Worm (Caenorhabditis elegans) whole organism, L2 larva: Measurements from ENCODE around the gene nhr-50.

Experiments
- ama-1 ChIP-seq: fragments of 150-350 bp; optimal IDR thresholded peaks from 2 replicates; lab custom pipeline; 2018; ENCODE audit warnings: inconsistent platforms
- egl-27 ChIP-seq: sonication (generic microtip); optimal IDR thresholded peaks from 3 replicates; lab custom pipeline; 2017; ENCODE audit warnings: missing biosample characterization, missing genetic modification reagents, missing genetic modification characterization
- elt-1 ChIP-seq: fragments of 150-350 bp; optimal IDR thresholded peaks from 2 replicates; lab custom pipeline; 2014; ENCODE audit warnings: missing biosample characterization, missing genetic modification characterization
- mbf-1 ChIP-seq: sonication (generic microtip); optimal IDR thresholded peaks from 2 replicates; lab custom pipeline; 2017; ENCODE audit warnings: missing biosample characterization, missing genetic modification characterization
- nhr-11 ChIP-seq: fragments of 150-350 bp; optimal IDR thresholded peaks from 2 replicates; lab custom pipeline; 2014; ENCODE audit warnings: missing biosample characterization, missing genetic modification characterization
- nhr-129 ChIP-seq: fragments of 150-350 bp; optimal IDR thresholded peaks from 2 replicates; lab custom pipeline; 2014; ENCODE audit warnings: missing biosample characterization, missing genetic modification characterization
- unc-55 ChIP-seq: fragments of 150-350 bp; sonication (generic microtip); optimal IDR thresholded peaks from 3 replicates; lab custom pipeline; 2014; ENCODE audit warnings: missing biosample characterization, missing genetic modification reagents, missing genetic modification characterization
- unc-62 ChIP-seq: fragments of 150-350 bp; optimal IDR thresholded peaks from 2 replicates; lab custom pipeline; 2014; ENCODE audit warnings: missing biosample characterization, missing genetic modification reagents, missing genetic modification characterization

DNA sequence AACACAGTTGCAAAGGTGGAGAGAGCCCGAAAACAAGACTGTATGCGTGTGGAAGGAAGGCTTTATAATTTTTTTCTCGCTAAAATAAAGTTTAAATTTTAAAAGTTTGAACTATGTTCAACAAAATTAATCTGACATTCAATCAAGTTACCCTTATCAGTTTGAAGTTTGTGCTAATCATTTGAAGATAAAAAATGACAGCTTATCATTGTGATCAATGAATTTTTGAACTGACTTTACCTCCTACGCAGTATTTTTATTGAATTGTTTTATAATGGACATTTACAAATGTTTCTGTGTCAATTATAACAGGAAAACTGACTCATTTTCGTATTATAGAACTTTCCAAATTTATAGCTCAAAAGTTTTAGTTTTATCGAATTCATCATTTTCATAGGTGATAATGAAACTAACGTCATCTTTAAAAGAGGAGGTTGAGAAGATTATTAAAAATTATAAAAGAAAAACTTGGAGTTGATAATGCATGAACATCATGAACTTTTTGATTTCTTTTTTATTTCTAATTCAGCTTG is 22.1 kb downstream of the nhr-50 start, which contains the start of gene oac-20:
- no peak for TF ChIP-seq egl-27 (tag; lab: Kevin White, UChicago)
- no peak for TF ChIP-seq unc-55 (GFP tag; lab: Kevin White, UChicago)
- TF ChIP-seq nhr-129 (tag; lab: Kevin White, UChicago), result no peak
- TF ChIP-seq mbf-1, result no peak
- TF ChIP-seq unc-62 (GFP tag; lab: Kevin White, UChicago), result no peak
- no peak for TF ChIP-seq nhr-11
- no peak for TF ChIP-seq ama-1 (lab: Kevin White, UChicago)
- no peak for TF ChIP-seq elt-1 (tag; lab: Kevin White, UChicago)
